Fruit fly (Drosophila melanogaster) whole organism, embryonic: ENCODE results near the gene mts.

Experiments
- Asciz ChIP-seq: fragments of 200-800 bp; sonication (Bioruptor generic); optimal IDR thresholded peaks from 2 replicates; lab custom pipeline; 2017; ENCODE audit warnings: missing biosample characterization, mild to moderate bottlenecking, missing genetic modification characterization, missing genetic modification reagents
- B-H2 ChIP-seq: fragments of 200-800 bp; sonication (Bioruptor generic); optimal IDR thresholded peaks from 2 replicates; lab custom pipeline; 2018; ENCODE audit warnings: missing biosample characterization, mild to moderate bottlenecking, missing genetic modification characterization
- BtbVII ChIP-seq: fragments of 200-800 bp; sonication (Bioruptor generic); optimal IDR thresholded peaks from 3 replicates; lab custom pipeline; 2017; ENCODE audit warnings: missing biosample characterization, mild to moderate bottlenecking, missing genetic modification characterization
- Bteb2 ChIP-seq: fragments of 200-800 bp; sonication (Bioruptor generic); optimal IDR thresholded peaks from 2 replicates; lab custom pipeline; 2016; ENCODE audit warnings: missing biosample characterization, missing genetic modification characterization
- CG10267 ChIP-seq: fragments of 200-800 bp; sonication (Bioruptor generic); optimal IDR thresholded peaks from 2 replicates; lab custom pipeline; 2018; ENCODE audit warnings: missing biosample characterization, mild to moderate bottlenecking, missing genetic modification characterization, moderate library complexity
- CG10565 ChIP-seq: fragments of 200-800 bp; sonication (Bioruptor generic); optimal IDR thresholded peaks from 3 replicates; lab custom pipeline; 2016; ENCODE audit warnings: missing biosample characterization, mild to moderate bottlenecking, missing genetic modification characterization
- CG11696 ChIP-seq: fragments of 200-800 bp; sonication (Bioruptor generic); IDR thresholded peaks from 2 replicates; pipeline ENCODE4 v1.3.6; 2022; ENCODE audit warnings: missing biosample characterization, missing genetic modification characterization
- CG13775 ChIP-seq: fragments of 200-800 bp; sonication (Bioruptor generic); optimal IDR thresholded peaks from 3 replicates; lab custom pipeline; 2017; ENCODE audit warnings: missing biosample characterization, mild to moderate bottlenecking, missing genetic modification characterization
- CG1647 ChIP-seq: fragments of 200-800 bp; sonication (Bioruptor generic); optimal IDR thresholded peaks from 3 replicates; lab custom pipeline; 2016; ENCODE audit warnings: missing biosample characterization, missing genetic modification characterization
- CG30403 ChIP-seq: fragments of 200-800 bp; sonication (Bioruptor generic); optimal IDR thresholded peaks from 3 replicates; lab custom pipeline; 2016; ENCODE audit warnings: missing biosample characterization, missing genetic modification characterization
- CG32772 ChIP-seq: fragments of 200-800 bp; sonication (Bioruptor generic); IDR thresholded peaks from 2 replicates; pipeline ENCODE4 v1.3.6; 2022; ENCODE audit warnings: missing biosample characterization, missing genetic modification characterization
- CG34224 ChIP-seq: fragments of 200-800 bp; sonication (Bioruptor generic); IDR thresholded peaks from 3 replicates; pipeline ENCODE4 v1.3.6; 2022; ENCODE audit warnings: missing biosample characterization, missing genetic modification characterization; ENCODE audit not compliant: partially characterized antibody
- CG4360 ChIP-seq: fragments of 200-800 bp; sonication (Bioruptor generic); IDR thresholded peaks from 2 replicates; pipeline ENCODE4 v1.3.6; 2022; ENCODE audit warnings: missing biosample characterization, missing genetic modification characterization
- CG4424 ChIP-seq: fragments of 200-800 bp; sonication (Bioruptor generic); optimal IDR thresholded peaks from 3 replicates; lab custom pipeline; 2016; ENCODE audit warnings: missing biosample characterization, missing genetic modification characterization
- CG6765 ChIP-seq: fragments of 200-800 bp; sonication (Bioruptor generic); optimal IDR thresholded peaks from 3 replicates; lab custom pipeline; 2017; ENCODE audit warnings: missing biosample characterization, mild to moderate bottlenecking, missing genetic modification characterization
- CG7839 ChIP-seq: fragments of 200-800 bp; sonication (Bioruptor generic); optimal IDR thresholded peaks from 3 replicates; lab custom pipeline; 2018; ENCODE audit warnings: missing biosample characterization, mild to moderate bottlenecking, missing genetic modification characterization, moderate library complexity
- CG8478 ChIP-seq: fragments of >200 bp; optimal IDR thresholded peaks from 2 replicates; lab custom pipeline; 2018
- CG9215 ChIP-seq: fragments of 200-800 bp; sonication (Bioruptor generic); IDR thresholded peaks from 2 replicates; pipeline ENCODE4 v1.3.6; 2022; ENCODE audit warnings: missing biosample characterization, missing genetic modification characterization
- CG9817 ChIP-seq: fragments of 200-800 bp; sonication (Bioruptor generic); optimal IDR thresholded peaks from 2 replicates; lab custom pipeline; 2018; ENCODE audit warnings: missing biosample characterization, mild to moderate bottlenecking, missing genetic modification characterization, moderate library complexity
- CoRest ChIP-seq: fragments of 200-800 bp; sonication (Bioruptor generic); optimal IDR thresholded peaks from 3 replicates; lab custom pipeline; 2018; ENCODE audit warnings: missing biosample characterization, mild to moderate bottlenecking, missing genetic modification characterization, moderate library complexity
- D ChIP-seq, 2 experiments: fragments of 200-800 bp in 1 of 2; fragments of >200 bp in 1 of 2; sonication (Bioruptor generic) in 1 of 2; optimal IDR thresholded peaks; 2 replicates in 1 of 2; 3 replicates in 1 of 2; lab custom pipeline; 2017; ENCODE audit warnings: mild to moderate bottlenecking in 1 of 2, missing biosample characterization in 1 of 2, missing genetic modification characterization in 1 of 2, missing genetic modification reagents in 1 of 2
- Dbx ChIP-seq: fragments of 200-800 bp; sonication (Bioruptor generic); IDR thresholded peaks from 3 replicates; pipeline ENCODE4 v1.3.6; 2022; ENCODE audit warnings: missing biosample characterization, missing genetic modification characterization
- Gug ChIP-seq: fragments of 200-800 bp; sonication (Bioruptor generic); IDR thresholded peaks from 4 replicates; pipeline ENCODE4 v1.3.6; 2022; ENCODE audit warnings: missing biosample characterization, missing genetic modification characterization
- HmgZ ChIP-seq: fragments of 200-800 bp; sonication (Bioruptor generic); optimal IDR thresholded peaks from 2 replicates; lab custom pipeline; 2018; ENCODE audit warnings: missing biosample characterization, mild to moderate bottlenecking, missing genetic modification characterization
- Hsf ChIP-seq: fragments of 200-800 bp; sonication (Bioruptor generic); optimal IDR thresholded peaks from 3 replicates; lab custom pipeline; 2016; ENCODE audit warnings: missing biosample characterization, missing genetic modification characterization
- MBD-R2 ChIP-seq: fragments of 200-800 bp; sonication (Bioruptor generic); IDR thresholded peaks from 2 replicates; pipeline ENCODE4 v1.3.6; 2022; ENCODE audit warnings: missing biosample characterization, missing genetic modification characterization
- Mes4 ChIP-seq: fragments of 200-800 bp; sonication (Bioruptor generic); optimal IDR thresholded peaks from 2 replicates; lab custom pipeline; 2016; ENCODE audit warnings: missing biosample characterization, missing genetic modification characterization
- Nf-YC ChIP-seq: fragments of 200-800 bp; optimal IDR thresholded peaks from 3 replicates; lab custom pipeline; 2019; ENCODE audit warnings: missing biosample characterization, mild to moderate bottlenecking, missing genetic modification characterization, moderate library complexity
- Oli ChIP-seq: fragments of 200-800 bp; sonication (Bioruptor generic); optimal IDR thresholded peaks from 2 replicates; lab custom pipeline; 2018; ENCODE audit warnings: missing biosample characterization, mild to moderate bottlenecking, missing genetic modification characterization, moderate library complexity
- Pdp1 ChIP-seq, 2 experiments: fragments of 200-800 bp; sonication (Bioruptor generic); optimal IDR thresholded peaks; 3 replicates each; lab custom pipeline; 2016; ENCODE audit warnings: missing biosample characterization in 2 of 2, missing genetic modification characterization in 2 of 2, mild to moderate bottlenecking in 1 of 2, moderate library complexity in 1 of 2
- Rx ChIP-seq: fragments of 200-800 bp; sonication (Bioruptor generic); IDR thresholded peaks from 2 replicates; pipeline ENCODE4 v1.3.6; 2022; ENCODE audit warnings: missing biosample characterization, missing genetic modification characterization
- Scr ChIP-seq: fragments of 200-800 bp; sonication (Bioruptor generic); IDR thresholded peaks from 2 replicates; pipeline ENCODE4 v1.3.6; 2022; ENCODE audit warnings: missing biosample characterization, missing genetic modification characterization; ENCODE audit not compliant: partially characterized antibody
- Six4 ChIP-seq: fragments of 200-800 bp; sonication (Bioruptor generic); optimal IDR thresholded peaks from 2 replicates; lab custom pipeline; 2016; ENCODE audit warnings: missing biosample characterization, missing genetic modification characterization
- Sox100B ChIP-seq: fragments of 200-800 bp; sonication (Bioruptor generic); optimal IDR thresholded peaks from 3 replicates; lab custom pipeline; 2018; ENCODE audit warnings: missing biosample characterization, mild to moderate bottlenecking, missing genetic modification characterization
- Spps ChIP-seq: fragments of 200-800 bp; sonication (Bioruptor generic); optimal IDR thresholded peaks from 2 replicates; lab custom pipeline; 2018; ENCODE audit warnings: missing biosample characterization, mild to moderate bottlenecking, missing genetic modification characterization
- Stat92E ChIP-seq, 3 experiments: fragments of >200 bp in 2 of 3; fragments of 200-800 bp in 1 of 3; sonication (Bioruptor generic) in 1 of 3; optimal IDR thresholded peaks; 2 replicates each; lab custom pipeline; 2017 to 2019; ENCODE audit warnings: missing biosample characterization in 3 of 3, missing genetic modification characterization in 3 of 3, mild to moderate bottlenecking in 1 of 3, moderate library complexity in 1 of 3
- Usf ChIP-seq: fragments of 200-800 bp; sonication (Bioruptor generic); optimal IDR thresholded peaks from 2 replicates; lab custom pipeline; 2017; ENCODE audit warnings: missing genotype, missing biosample characterization, missing genetic modification characterization
- chif ChIP-seq, 2 experiments: fragments of 200-800 bp; sonication (Bioruptor generic); optimal IDR thresholded peaks; 3 replicates each; lab custom pipeline; 2016; ENCODE audit warnings: missing biosample characterization in 2 of 2, missing genetic modification characterization in 2 of 2
- dati ChIP-seq: fragments of 200-800 bp; sonication (Bioruptor generic); IDR thresholded peaks from 2 replicates; pipeline ENCODE4 v1.3.6; 2022; ENCODE audit warnings: missing biosample characterization, missing genetic modification characterization
- esg ChIP-seq: fragments of 200-800 bp; sonication (Bioruptor generic); conservative IDR thresholded peaks from 2 replicates; pipeline ENCODE4 v1.3.6; 2022; ENCODE audit warnings: missing biosample characterization, missing genetic modification characterization
- lola ChIP-seq, 3 experiments: fragments of >200 bp in 2 of 3; fragments of 200-800 bp in 1 of 3; sonication (Bioruptor generic) in 1 of 3; optimal IDR thresholded peaks; 2 replicates each; lab custom pipeline; 2017 to 2019; ENCODE audit warnings: missing biosample characterization in 3 of 3, missing genetic modification characterization in 3 of 3, mild to moderate bottlenecking in 1 of 3, moderate library complexity in 1 of 3
- mirr ChIP-seq: fragments of 200-800 bp; sonication (Bioruptor generic); optimal IDR thresholded peaks from 3 replicates; lab custom pipeline; 2018; ENCODE audit warnings: missing biosample characterization, mild to moderate bottlenecking, missing genetic modification characterization
- pan ChIP-seq, 4 experiments: fragments of >200 bp in 3 of 4; fragments of 200-800 bp in 1 of 4; sonication (Bioruptor generic) in 1 of 4; optimal IDR thresholded peaks in 3 of 4; IDR thresholded peaks in 1 of 4; 2 replicates each; pipeline versions ENCODE4 v1.3.6 to Lab custom; 2017 to 2022; ENCODE audit warnings: missing biosample characterization in 2 of 4, missing genetic modification characterization in 2 of 4, mixed read lengths in 1 of 4
- pnt ChIP-seq: fragments of 200-800 bp; sonication (Bioruptor generic); optimal IDR thresholded peaks from 3 replicates; lab custom pipeline; 2016; ENCODE audit warnings: missing biosample characterization, missing genetic modification characterization
- psq ChIP-seq: fragments of 200-800 bp; sonication (Bioruptor generic); optimal IDR thresholded peaks from 2 replicates; lab custom pipeline; 2017; ENCODE audit warnings: missing biosample characterization, missing genetic modification characterization
- schlank ChIP-seq: fragments of 200-800 bp; sonication (Bioruptor generic); optimal IDR thresholded peaks from 2 replicates; lab custom pipeline; 2018; ENCODE audit warnings: missing biosample characterization, mild to moderate bottlenecking, missing genetic modification characterization
- unpg ChIP-seq: fragments of 200-800 bp; sonication (Bioruptor generic); optimal IDR thresholded peaks from 3 replicates; lab custom pipeline; 2018; ENCODE audit warnings: missing biosample characterization, mild to moderate bottlenecking, missing genetic modification characterization, moderate library complexity
- vfl ChIP-seq: fragments of 200-800 bp; sonication (Bioruptor generic); optimal IDR thresholded peaks from 2 replicates; lab custom pipeline; 2016; ENCODE audit warnings: missing biosample characterization, missing genetic modification characterization

mts gene

DNA sequence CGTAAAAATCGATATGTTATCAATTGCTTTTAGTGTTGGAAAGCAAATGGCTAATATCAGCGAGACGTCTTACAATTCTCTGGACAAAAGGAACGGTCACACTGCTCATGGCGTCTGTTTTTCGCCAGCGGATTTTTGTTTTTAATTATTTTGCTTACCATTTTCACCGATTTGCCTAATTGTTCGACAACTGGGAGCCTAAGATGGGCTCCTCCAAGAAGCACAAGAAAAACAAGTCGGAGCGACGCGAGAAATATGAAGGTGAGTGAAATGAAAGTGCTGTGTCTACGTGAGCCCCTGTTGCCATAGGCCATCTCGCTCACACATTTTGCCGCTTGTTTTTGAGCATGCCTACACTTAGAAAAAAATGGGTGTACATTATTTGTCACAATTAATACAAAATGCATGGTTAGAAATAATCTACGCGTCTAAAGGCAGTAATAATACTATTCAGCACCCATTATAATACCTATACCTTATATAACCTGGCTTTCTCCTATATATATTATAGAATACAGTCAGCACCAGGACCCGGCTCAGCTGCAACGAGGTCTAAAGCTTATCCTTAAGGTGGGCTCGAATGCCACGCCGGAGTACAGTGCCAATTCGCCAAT lies 44.6 kb upstream of the mts start, which contains the start of gene Brd7-9 (continued):
- TF ChIP-seq BtbVII (GFP tag; lab: Kevin White, UChicago) (peak; percentile 81), MBD-R2 (GFP tag; lab: Robert Waterston, UW) (peak; percentile 67), esg (GFP tag; lab: Robert Waterston, UW) (peak; percentile 63), CG8478 (lab: Kevin White, UChicago) (no peak), Oli (tag; lab: Kevin White, UChicago) (peak; percentile 73), psq (GFP tag; lab: Kevin White, UChicago) (no peak), Bteb2 (GFP tag; lab: Kevin White, UChicago) (peak; percentile 63), HmgZ (tag; lab: Kevin White, UChicago) (peak; percentile 74), Hsf (peak; percentile 55), CG9817 (tag; lab: Kevin White, UChicago) (peak; percentile 51), dati (GFP tag; lab: Robert Waterston, UW) (peak; percentile 80), pan (optimal IDR thresholded peaks at IDR 0.05; lab: Kevin White, UChicago) (no peak), pan (GFP tag; optimal IDR thresholded peaks at IDR 0.05 in 1 of 2, IDR thresholded peaks at IDR 0.05 in 1 of 2) (peak in 1 of 2 experiments; percentile 87), Mes4 (peak; percentile 35), CG6765 (GFP tag; lab: Kevin White, UChicago) (peak; percentile 57), CG32772 (GFP tag; lab: Robert Waterston, UW) (peak; percentile 65), pnt (GFP tag; lab: Kevin White, UChicago) (peak; percentile 57), CG30403 (GFP tag; lab: Kevin White, UChicago) (peak; percentile 70), CG11696 (GFP tag; lab: Robert Waterston, UW) (peak; percentile 78), unpg (GFP tag; lab: Kevin White, UChicago) (peak; percentile 81), Stat92E (GFP tag; optimal IDR thresholded peaks at IDR 0.05; lab: Kevin White, UChicago) (peak in 1 of 3 experiments; percentile 56), Scr (peak; percentile 50), D (optimal IDR thresholded peaks at IDR 0.05; lab: Kevin White, UChicago) (no peak), D (GFP tag; optimal IDR thresholded peaks at IDR 0.05; lab: Kevin White, UChicago) (peak; percentile 61), Nf-YC (tag; lab: Kevin White, UChicago) (peak; percentile 16), Rx (peak; percentile 50; the same call in 1 of the 2 replicates), mirr (GFP tag; lab: Kevin White, UChicago) (no peak), B-H2 (GFP tag; lab: Kevin White, UChicago) (no peak), CG4424 (GFP tag; lab: Kevin White, UChicago) (peak; percentile 73), CG9215 (GFP tag; lab: Robert Waterston, UW) (0 out of 2 replicates have a peak, but pooled peaks have one; percentile 22), CG34224 (GFP tag; lab: Robert Waterston, UW) (no peak), Usf (GFP tag; lab: Kevin White, UChicago) (peak; percentile 15), CG10565 (GFP tag; lab: Kevin White, UChicago) (no peak), CG1647 (GFP tag; lab: Kevin White, UChicago) (no peak), Six4 (peak; percentile 48), CG10267 (tag; lab: Kevin White, UChicago) (peak; percentile 96), vfl (GFP tag; lab: Kevin White, UChicago) (no peak), Asciz (GFP tag; lab: Kevin White, UChicago) (peak; percentile 61), CG13775 (GFP tag; lab: Kevin White, UChicago) (peak; percentile 70), chif (GFP tag; optimal IDR thresholded peaks at IDR 0.05; lab: Kevin White, UChicago) (peak; percentile 50), Gug (GFP tag; lab: Robert Waterston, UW) (peak; percentile 46; the same call in 2 of the 4 replicates), Spps (tag; lab: Kevin White, UChicago) (peak; percentile 6), lola (GFP tag; optimal IDR thresholded peaks at IDR 0.05; lab: Kevin White, UChicago) (peak in 1 of 3 experiments; percentile 54), Dbx (GFP tag; lab: Robert Waterston, UW) (peak; percentile 79; the same call in 2 of the 3 replicates), CoRest (peak; percentile 39), Pdp1 (GFP tag; optimal IDR thresholded peaks at IDR 0.05; lab: Kevin White, UChicago) (peak; percentile 65 to 76), CG4360 (GFP tag; lab: Robert Waterston, UW) (0 out of 2 replicates have a peak, but pooled peaks have one; percentile 6), schlank (tag; lab: Kevin White, UChicago) (no peak), Sox100B (GFP tag; lab: Kevin White, UChicago) (peak; percentile 55), CG7839 (peak; percentile 78)
